Fruit fly (Drosophila melanogaster) Kc167 (cell line): ENCODE data around the gene CG7742.

ENCODE experiments used
- Myc ChIP-seq: fragments of >200 bp; optimal IDR thresholded peaks from 2 replicates; lab custom pipeline; 2017; ENCODE audit warnings: missing external identifiers
- Sin3A ChIP-seq: fragments of >200 bp; optimal IDR thresholded peaks from 2 replicates; lab custom pipeline; 2018; ENCODE audit warnings: missing external identifiers
- h ChIP-seq: fragments of >200 bp; optimal IDR thresholded peaks from 3 replicates; lab custom pipeline; 2018; ENCODE audit warnings: missing external identifiers
- insv ChIP-seq: fragments of >200 bp; optimal IDR thresholded peaks from 3 replicates; lab custom pipeline; 2018; ENCODE audit warnings: missing external identifiers
- psq ChIP-seq: fragments of >200 bp; optimal IDR thresholded peaks from 2 replicates; lab custom pipeline; 2017; ENCODE audit warnings: missing external identifiers
- ttk ChIP-seq: sonication (Bioruptor generic); optimal IDR thresholded peaks from 2 replicates; lab custom pipeline; 2017; ENCODE audit warnings: missing external identifiers

The CG7742 gene

DNA sequence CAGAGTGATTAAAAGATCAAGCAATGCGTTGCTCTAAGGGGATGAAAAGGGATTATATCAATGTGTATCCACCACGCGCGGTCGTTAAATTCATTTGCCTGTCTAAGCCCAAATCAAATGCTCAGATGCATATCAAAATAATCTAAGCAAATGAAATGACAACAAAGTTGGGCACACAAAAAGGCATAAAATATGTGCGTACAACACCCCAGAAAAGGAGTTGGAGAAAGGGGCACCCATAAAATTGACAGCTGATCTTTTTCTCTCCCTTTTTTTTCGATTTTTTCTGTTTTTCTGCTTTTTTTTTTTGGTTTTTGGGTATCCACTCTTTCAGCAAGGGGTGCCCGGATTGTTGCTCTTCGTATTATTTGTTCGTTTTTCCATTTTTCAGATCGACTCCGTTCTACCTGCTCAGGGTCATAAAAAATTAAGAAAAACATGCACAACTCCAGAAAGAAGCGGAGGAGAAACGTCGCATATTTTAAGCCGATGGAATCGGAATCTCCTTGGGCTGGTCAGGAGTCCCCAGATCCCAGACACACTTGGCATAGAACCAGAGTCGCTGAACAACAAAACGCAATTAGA is 19.9 kb upstream of the CG7742 start:
- TF ChIP-seq Sin3A (no peak), insv (lab: Kevin White, UChicago) (no peak), h (no peak), ttk (no peak), psq (no peak), Myc (lab: Kevin White, UChicago) (no peak)

dm6 chr2L:5232967-5233909 is 18.4 kb upstream of the CG7742 start:
- TF ChIP-seq Myc (lab: Kevin White, UChicago): no peak
- no peak for TF ChIP-seq ttk
- no peak for TF ChIP-seq h
- no peak for TF ChIP-seq Sin3A
- no peak for TF ChIP-seq insv (lab: Kevin White, UChicago)

DNA sequence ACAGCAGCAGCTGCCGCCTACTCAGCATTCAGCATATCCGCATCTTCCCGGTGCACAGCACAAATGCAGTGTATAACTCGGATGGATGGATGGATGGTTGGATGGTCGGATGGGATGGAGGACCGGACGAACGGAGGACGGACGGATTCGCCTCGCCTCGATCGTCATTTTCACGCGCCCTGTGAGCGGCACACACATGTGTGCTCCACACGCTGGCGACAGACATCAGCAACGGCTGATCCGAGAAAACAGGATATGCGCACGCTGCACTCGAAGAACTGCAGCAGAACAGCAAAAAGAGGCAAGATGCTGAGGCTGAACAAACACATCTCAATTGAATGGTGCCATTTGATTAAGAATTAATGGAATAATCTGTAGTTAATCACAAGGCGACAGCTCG is 17.3 kb upstream of the CG7742 start:
- TF ChIP-seq Sin3A (no peak), h (no peak), psq (no peak), Myc (lab: Kevin White, UChicago) (no peak)

DNA sequence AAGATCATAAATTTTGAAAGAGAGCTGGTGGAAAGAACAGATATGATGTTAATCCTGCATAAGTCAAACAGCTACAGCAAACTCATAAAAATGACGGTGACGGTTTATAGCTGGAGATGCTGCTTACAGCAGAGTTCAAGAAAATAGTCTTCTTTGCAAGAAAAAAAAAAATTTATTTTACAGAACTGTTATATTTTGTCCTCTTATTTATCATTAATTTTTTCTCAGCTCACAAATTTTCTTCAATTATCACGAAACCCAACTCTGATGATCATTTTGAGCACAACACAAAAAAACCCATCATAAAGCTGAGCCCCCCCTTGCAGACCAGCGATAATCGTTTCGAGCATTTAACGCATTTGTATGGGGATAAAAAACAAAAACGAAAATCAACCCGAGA is 16.6 kb upstream of the CG7742 start:
- TF ChIP-seq insv (lab: Kevin White, UChicago) (no peak), psq (no peak), ttk (no peak), h (no peak), Myc (lab: Kevin White, UChicago) (no peak), Sin3A (no peak)

DNA sequence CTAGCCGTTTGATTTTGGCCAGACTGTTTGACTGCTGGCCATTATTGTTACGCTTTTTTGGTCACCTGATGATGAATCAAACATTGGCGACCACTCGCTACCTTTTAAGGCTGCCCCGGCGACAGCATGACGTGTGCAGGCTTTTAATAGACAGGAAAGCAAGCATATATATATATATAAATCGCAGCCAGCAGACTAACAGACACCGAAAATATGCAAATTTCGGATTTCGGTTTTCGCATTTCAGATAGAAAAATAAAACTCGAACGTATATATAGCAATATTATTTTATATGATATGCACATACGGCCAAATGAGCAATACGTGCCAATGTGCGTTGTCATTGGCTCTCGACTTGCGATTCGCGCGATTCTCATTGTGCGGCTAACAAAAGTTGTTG is 15.9 kb upstream of the CG7742 start:
- TF ChIP-seq Myc (lab: Kevin White, UChicago) (no peak), ttk (no peak), Sin3A (no peak), psq (no peak), insv (lab: Kevin White, UChicago) (no peak), h (no peak)

DNA sequence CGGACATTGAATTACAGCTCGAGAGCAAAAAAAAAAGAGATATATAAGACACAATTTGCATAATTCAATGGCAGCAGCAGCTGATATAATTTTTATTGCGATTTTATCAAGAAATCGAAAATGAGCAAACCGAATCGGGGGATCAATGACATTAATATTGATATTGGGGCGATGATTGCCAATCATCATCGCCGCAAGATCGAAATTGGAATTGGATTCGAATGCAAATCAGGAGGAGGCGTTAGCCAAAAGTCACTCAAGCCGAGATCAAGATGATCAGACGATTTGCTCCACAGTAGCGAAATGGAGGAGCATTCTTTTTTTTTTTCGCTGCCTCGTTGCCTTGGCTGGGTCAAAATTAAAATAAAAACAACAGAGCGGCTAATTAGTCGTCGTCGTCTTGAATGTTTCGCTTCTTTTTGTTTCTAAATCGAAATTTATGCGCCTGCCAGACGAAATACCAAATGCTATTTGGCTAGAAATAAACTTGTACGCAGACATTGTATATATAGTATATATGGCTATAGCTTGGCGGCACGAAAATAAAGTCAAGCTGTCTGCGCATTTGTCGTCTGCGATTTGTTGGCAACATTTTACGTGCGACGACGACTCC is 15.0 kb upstream of the CG7742 start:
- TF ChIP-seq psq (no peak), Sin3A (no peak), h (no peak), ttk (no peak), Myc (lab: Kevin White, UChicago) (no peak), insv (lab: Kevin White, UChicago) (no peak)

DNA sequence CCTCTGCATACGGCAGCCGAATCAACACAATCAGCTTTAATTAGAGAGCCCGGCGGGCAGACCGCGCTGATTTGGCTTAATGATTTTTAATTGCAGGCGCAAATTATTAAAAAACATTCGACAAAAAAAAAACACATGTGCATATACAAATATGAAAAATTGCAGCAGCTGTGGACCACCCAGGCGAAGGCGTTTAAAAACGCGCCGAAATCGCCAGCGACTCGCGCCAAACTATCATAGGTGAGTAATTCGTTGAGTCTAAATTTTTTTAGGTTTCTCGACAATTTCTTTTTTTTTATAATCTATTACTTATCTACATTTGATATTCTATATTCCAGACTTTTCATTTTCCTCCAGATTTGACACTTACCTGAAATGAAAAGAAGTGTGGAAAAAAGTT is 14.4 kb upstream of the CG7742 start:
- no peak for TF ChIP-seq h

- TF ChIP-seq Sin3A: no peak
- TF ChIP-seq Myc (lab: Kevin White, UChicago): no peak
- TF ChIP-seq psq: no peak
Measured at dm6 chr2L:5228581-5229077, 13.7 kb upstream of the CG7742 start.

DNA sequence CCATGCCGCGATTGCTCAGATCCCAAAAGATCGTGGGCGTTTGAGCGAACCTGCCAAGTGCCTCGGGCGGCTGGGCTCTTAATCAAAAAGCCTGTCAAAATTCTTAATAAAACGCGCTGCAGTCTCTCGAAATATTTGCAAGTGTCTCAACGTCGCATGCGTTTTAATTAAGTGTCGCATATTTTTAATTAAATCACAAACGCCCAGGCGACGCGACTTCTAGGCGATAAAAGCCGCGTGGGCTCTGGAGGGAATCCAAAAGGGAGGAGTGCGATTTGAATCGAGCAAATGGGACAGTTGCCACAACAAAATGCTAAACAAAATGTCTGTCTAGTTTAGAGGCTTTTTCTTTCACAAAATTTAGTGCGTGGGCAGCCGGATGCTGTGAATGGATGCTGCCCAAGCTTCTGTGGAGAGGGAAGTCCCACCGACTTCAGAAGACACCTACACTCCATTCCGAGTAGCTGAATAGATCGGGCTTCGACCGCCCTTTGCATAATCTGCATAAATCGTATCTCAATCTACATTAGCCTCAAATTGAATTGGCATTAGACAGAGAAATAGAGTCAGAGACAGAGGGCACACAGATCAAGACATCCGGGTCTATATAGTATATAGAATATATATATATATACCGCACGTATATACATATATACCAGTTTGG is 12.1 kb upstream of the CG7742 start:
- TF ChIP-seq Sin3A (no peak), psq (no peak), insv (lab: Kevin White, UChicago) (no peak), h (no peak), Myc (lab: Kevin White, UChicago) (no peak), ttk (no peak)

- TF ChIP-seq h (no peak), Myc (lab: Kevin White, UChicago) (no peak), ttk (no peak)
Measured at dm6 chr2L:5225547-5226213, 10.8 kb upstream of the CG7742 start.

DNA sequence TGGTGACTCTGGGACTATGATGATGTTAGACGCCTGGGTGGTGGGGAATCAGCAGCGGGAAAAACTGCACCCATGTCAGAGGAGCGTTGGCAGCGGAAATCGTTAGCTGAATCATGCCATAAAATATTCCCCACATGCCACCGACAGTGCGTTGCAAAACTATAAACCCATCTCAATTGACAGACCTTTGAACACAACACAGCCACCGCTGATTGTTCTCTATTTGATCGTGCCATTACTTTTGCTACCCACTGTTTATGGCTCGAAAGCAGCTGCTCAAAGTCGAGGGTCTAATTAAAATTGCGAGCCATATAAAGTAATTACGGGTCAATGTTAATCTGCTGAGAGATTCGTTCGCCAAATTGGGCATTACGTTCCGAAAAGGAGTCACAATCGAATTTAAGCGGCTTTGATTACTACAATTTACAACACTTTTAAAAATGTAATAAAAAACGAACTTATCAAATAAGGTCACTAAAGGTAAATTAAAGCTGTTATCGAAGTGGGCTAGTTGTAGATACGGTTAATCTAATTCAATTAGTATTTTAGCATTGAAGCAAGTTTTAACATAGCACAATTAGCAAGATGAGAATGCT is 9.9 kb upstream of the CG7742 start:
- TF ChIP-seq Sin3A: no peak
- no peak for TF ChIP-seq psq
- TF ChIP-seq h: no peak
- no peak for TF ChIP-seq ttk
- no peak for TF ChIP-seq insv (lab: Kevin White, UChicago)
- TF ChIP-seq Myc (lab: Kevin White, UChicago): no peak

dm6 chr2L:5223317-5223716 is 8.4 kb upstream of the CG7742 start:
- TF ChIP-seq h: no peak
- TF ChIP-seq psq: no peak
- TF ChIP-seq Sin3A: no peak
- no peak for TF ChIP-seq Myc (lab: Kevin White, UChicago)
- TF ChIP-seq insv (lab: Kevin White, UChicago): no peak
- TF ChIP-seq ttk: no peak
